Worm (Caenorhabditis elegans) whole organism, L1 larva: ENCODE measurements around the gene ZC239.5.

Experiments
- C04F5.9 ChIP-seq: sonication (generic microtip); optimal IDR thresholded peaks from 2 replicates; lab custom pipeline; 2016; ENCODE audit warnings: missing genetic modification characterization, missing compliant biosample characterization
- F16B12.6 ChIP-seq: fragments of 150-350 bp; optimal IDR thresholded peaks from 2 replicates; lab custom pipeline; 2014; ENCODE audit warnings: missing biosample characterization, missing genetic modification characterization
- aly-2 ChIP-seq: fragments of 150-350 bp; optimal IDR thresholded peaks from 2 replicates; lab custom pipeline; 2014; ENCODE audit warnings: missing biosample characterization, missing genetic modification characterization
- ceh-82 ChIP-seq, 3 experiments: fragments of 150-350 bp in 1 of 3; sonication (generic microtip) in 2 of 3; optimal IDR thresholded peaks; 2 replicates each; lab custom pipeline; 2014 to 2017; ENCODE audit warnings: missing biosample characterization in 3 of 3, missing genetic modification characterization in 3 of 3
- ceh-88 ChIP-seq: fragments of 200-800 bp; sonication (Bioruptor generic); IDR thresholded peaks from 2 replicates; pipeline ENCODE4 v1.3.6; 2022; ENCODE audit warnings: missing genetic modification characterization, missing compliant biosample characterization
- dsc-1 ChIP-seq: sonication (generic microtip); optimal IDR thresholded peaks from 2 replicates; lab custom pipeline; 2016; ENCODE audit warnings: mild to moderate bottlenecking, missing genetic modification characterization, missing compliant biosample characterization
- egl-13 ChIP-seq: sonication (generic microtip); optimal IDR thresholded peaks from 2 replicates; lab custom pipeline; 2016; ENCODE audit warnings: missing genotype, missing genetic modification reagents, missing genetic modification characterization, missing compliant biosample characterization
- elt-2 ChIP-seq: sonication (generic microtip); optimal IDR thresholded peaks from 2 replicates; lab custom pipeline; 2016; ENCODE audit warnings: missing genetic modification characterization, mild to moderate bottlenecking, inconsistent platforms, missing compliant biosample characterization, missing genetic modification reagents
- fkh-4 ChIP-seq: sonication (generic microtip); optimal IDR thresholded peaks from 2 replicates; lab custom pipeline; 2016; ENCODE audit warnings: missing compliant biosample characterization, missing genetic modification characterization, borderline replicate concordance
- hlh-17 ChIP-seq: fragments of 200-800 bp; sonication (Bioruptor generic); optimal IDR thresholded peaks from 2 replicates; lab custom pipeline; 2018; ENCODE audit warnings: missing genetic modification characterization, mild to moderate bottlenecking, missing compliant biosample characterization, moderate library complexity, borderline replicate concordance
- hpl-2 ChIP-seq: fragments of 150-350 bp; optimal IDR thresholded peaks from 2 replicates; lab custom pipeline; 2014; ENCODE audit warnings: missing biosample characterization, missing genetic modification reagents, missing genetic modification characterization
- isw-1 ChIP-seq: fragments of 200-800 bp; sonication (Bioruptor generic); IDR thresholded peaks from 2 replicates; pipeline ENCODE4 v1.3.6; 2022; ENCODE audit warnings: missing genetic modification characterization, missing compliant biosample characterization
- jun-1 ChIP-seq: fragments of 150-350 bp; optimal IDR thresholded peaks from 2 replicates; lab custom pipeline; 2014; ENCODE audit warnings: missing biosample characterization, missing genetic modification reagents, missing genetic modification characterization
- lin-14 ChIP-seq: fragments of 200-800 bp; sonication (Bioruptor generic); optimal IDR thresholded peaks from 2 replicates; lab custom pipeline; 2018; ENCODE audit warnings: mild to moderate bottlenecking, missing genetic modification characterization, moderate library complexity, missing compliant biosample characterization
- lin-39 ChIP-seq: fragments of 150-350 bp; optimal IDR thresholded peaks from 2 replicates; lab custom pipeline; 2014; ENCODE audit warnings: missing biosample characterization, missing genetic modification reagents, missing genetic modification characterization
- mdl-1 ChIP-seq, 2 experiments: fragments of 150-350 bp; optimal IDR thresholded peaks; 2 replicates each; lab custom pipeline; 2014 to 2017; ENCODE audit warnings: missing biosample characterization in 2 of 2, missing genetic modification characterization in 2 of 2, inconsistent platforms in 1 of 2
- nhr-19 ChIP-seq: fragments of 200-800 bp; sonication (Bioruptor generic); conservative IDR thresholded peaks from 2 replicates; pipeline ENCODE4 v1.3.6; 2022; ENCODE audit warnings: missing genetic modification characterization, missing compliant biosample characterization
- nhr-28 ChIP-seq: fragments of 150-350 bp; optimal IDR thresholded peaks from 2 replicates; lab custom pipeline; 2014; ENCODE audit warnings: missing biosample characterization, missing genetic modification characterization
- nhr-47 ChIP-seq: sonication (generic microtip); optimal IDR thresholded peaks from 2 replicates; lab custom pipeline; 2016; ENCODE audit warnings: mild to moderate bottlenecking, missing genetic modification characterization, moderate library complexity, missing compliant biosample characterization
- nhr-71 ChIP-seq: sonication (generic microtip); optimal IDR thresholded peaks from 2 replicates; lab custom pipeline; 2016; ENCODE audit warnings: mild to moderate bottlenecking, missing genetic modification characterization, moderate library complexity, missing compliant biosample characterization
- nhr-84 ChIP-seq: sonication (generic microtip); optimal IDR thresholded peaks from 2 replicates; lab custom pipeline; 2017; ENCODE audit warnings: missing biosample characterization, missing genetic modification characterization
- nhr-85 ChIP-seq: sonication (generic microtip); peaks from one replicate; lab custom pipeline; 2016; ENCODE audit warnings: missing genetic modification characterization, inconsistent platforms, missing compliant biosample characterization
- pag-3 ChIP-seq: sonication (generic microtip); optimal IDR thresholded peaks from 2 replicates; lab custom pipeline; 2017; ENCODE audit warnings: missing genetic modification characterization, mild to moderate bottlenecking, missing compliant biosample characterization, antibody characterized with exemption, borderline replicate concordance; ENCODE audit not compliant: insufficient read depth
- pax-3 ChIP-seq: fragments of 200-800 bp; sonication (Bioruptor generic); optimal IDR thresholded peaks from 2 replicates; lab custom pipeline; 2018; ENCODE audit warnings: mild to moderate bottlenecking, missing genetic modification characterization, moderate library complexity, missing compliant biosample characterization
- skn-1 ChIP-seq: fragments of 150-350 bp; optimal IDR thresholded peaks from 2 replicates; lab custom pipeline; 2014; ENCODE audit warnings: missing biosample characterization, missing genetic modification characterization
- snu-23 ChIP-seq: sonication (generic microtip); optimal IDR thresholded peaks from 2 replicates; lab custom pipeline; 2016; ENCODE audit warnings: missing genetic modification characterization, missing compliant biosample characterization
- sox-4 ChIP-seq: sonication (generic microtip); optimal IDR thresholded peaks from 2 replicates; lab custom pipeline; 2016; ENCODE audit warnings: missing genetic modification characterization, missing compliant biosample characterization
- sup-37 ChIP-seq: fragments of 200-800 bp; sonication (Bioruptor generic); optimal IDR thresholded peaks from 2 replicates; lab custom pipeline; 2018; ENCODE audit warnings: mild to moderate bottlenecking, missing genetic modification characterization, missing compliant biosample characterization
- swsn-7 ChIP-seq: sonication (generic microtip); optimal IDR thresholded peaks from 2 replicates; lab custom pipeline; 2016; ENCODE audit warnings: missing genetic modification characterization, missing compliant biosample characterization
- tbx-2 ChIP-seq: sonication (generic microtip); optimal IDR thresholded peaks from 2 replicates; lab custom pipeline; 2016; ENCODE audit warnings: missing genetic modification characterization, missing compliant biosample characterization
- unc-86 ChIP-seq: sonication (generic microtip); optimal IDR thresholded peaks from 2 replicates; lab custom pipeline; 2016; ENCODE audit warnings: missing genetic modification characterization, missing compliant biosample characterization
- vab-15 ChIP-seq: sonication (generic microtip); optimal IDR thresholded peaks from 2 replicates; lab custom pipeline; 2017; ENCODE audit warnings: missing genotype, mild to moderate bottlenecking, missing genetic modification characterization, missing compliant biosample characterization
- zag-1 ChIP-seq: fragments of 150-350 bp; optimal IDR thresholded peaks from 2 replicates; lab custom pipeline; 2014; ENCODE audit warnings: missing biosample characterization, missing genetic modification characterization
- zip-4 ChIP-seq: fragments of 200-800 bp; sonication (Bioruptor generic); optimal IDR thresholded peaks from 2 replicates; lab custom pipeline; 2018; ENCODE audit warnings: mild to moderate bottlenecking, missing genetic modification characterization, moderate library complexity, missing compliant biosample characterization
- ztf-4 ChIP-seq: fragments of 150-350 bp; optimal IDR thresholded peaks from 2 replicates; lab custom pipeline; 2014; ENCODE audit warnings: missing biosample characterization, missing genetic modification characterization

The ZC239.5 gene

ce11 chrII:3222686-3223085 lies 12.2 kb downstream of the ZC239.5 start, which contains the start of gene ZC239.13:
TSS of gene ZC239.13 (minus strand) at chrII:3222839.
- TF ChIP-seq elt-2, result peak; percentile 21
- no peak for TF ChIP-seq nhr-85 (tag; lab: Kevin White, UChicago)

ce11 chrII:3224631-3225030 lies 14.2 kb downstream of the ZC239.5 start, which contains the start of gene ZC239.15:
TSS of gene ZC239.15 (minus strand) at chrII:3224731.
- TF ChIP-seq fkh-4 (no peak), sup-37 (GFP tag; lab: Kevin White, UChicago) (no peak), ztf-4 (tag; lab: Kevin White, UChicago) (no peak), pag-3 (no peak), hpl-2 (GFP tag; lab: Kevin White, UChicago) (no peak), snu-23 (GFP tag; lab: Kevin White, UChicago) (no peak), skn-1 (tag; lab: Kevin White, UChicago) (no peak), nhr-84 (no peak), nhr-47 (no peak), jun-1 (no peak), lin-14 (GFP tag; lab: Kevin White, UChicago) (no peak), ceh-88 (GFP tag; lab: Robert Waterston, UW) (no peak), nhr-71 (no peak), dsc-1 (no peak)

- TF ChIP-seq nhr-28, result no peak
- no peak for TF ChIP-seq lin-39 (tag; lab: Kevin White, UChicago)
- TF ChIP-seq elt-2, result peak; percentile 44
- TF ChIP-seq, all 84 proteins: peak for 1
Observed at ce11 chrII:3225200-3225599, 14.7 kb downstream of the ZC239.5 start, which contains the start of gene ZC239.16. TSS of gene ZC239.16 (minus strand) at chrII:3225319.

- TF ChIP-seq vab-15 (tag; lab: Kevin White, UChicago), result no peak
- TF ChIP-seq skn-1 (tag; lab: Kevin White, UChicago), result no peak
- TF ChIP-seq hlh-17, result no peak
- TF ChIP-seq F16B12.6 (tag; lab: Kevin White, UChicago), result no peak
- TF ChIP-seq mdl-1 (tag; optimal IDR thresholded peaks at IDR 0.05; lab: Kevin White, UChicago), result no peak
- no peak for TF ChIP-seq jun-1
- no peak for TF ChIP-seq C04F5.9 (tag; lab: Kevin White, UChicago)
- no peak for TF ChIP-seq ceh-82 (tag; optimal IDR thresholded peaks at IDR 0.05; lab: Kevin White, UChicago)
- TF ChIP-seq zag-1 (tag; lab: Kevin White, UChicago), result no peak
- no peak for TF ChIP-seq egl-13
- TF ChIP-seq tbx-2 (tag; lab: Kevin White, UChicago), result no peak
- TF ChIP-seq sup-37 (GFP tag; lab: Kevin White, UChicago), result no peak
- no peak for TF ChIP-seq nhr-28
- no peak for TF ChIP-seq unc-86
- TF ChIP-seq ztf-4 (tag; lab: Kevin White, UChicago), result no peak
- TF ChIP-seq swsn-7 (tag; lab: Kevin White, UChicago), result no peak
Observed at ce11 chrII:3225780-3226179, 15.3 kb downstream of the ZC239.5 start, which contains the start of gene ZC239.17. TSS of gene ZC239.17 (minus strand) at chrII:3225880.

ce11 chrII:3230422-3230821 lies 20.0 kb downstream of the ZC239.5 start, which contains the start of gene srh-297:
TSS of gene srh-297 (minus strand) at chrII:3230522.
- TF ChIP-seq zag-1 (tag; lab: Kevin White, UChicago) (no peak), sox-4 (tag; lab: Kevin White, UChicago) (no peak), zip-4 (no peak), nhr-19 (GFP tag; lab: Robert Waterston, UW) (no peak), isw-1 (GFP tag; lab: Robert Waterston, UW) (no peak), vab-15 (tag; lab: Kevin White, UChicago) (no peak), pax-3 (no peak), aly-2 (tag; lab: Kevin White, UChicago) (no peak), dsc-1 (no peak)
- TF ChIP-seq, all 84 proteins: peak for 0
